Worm (Caenorhabditis elegans): Measurements from ENCODE around the gene F55A11.1.

DNA sequence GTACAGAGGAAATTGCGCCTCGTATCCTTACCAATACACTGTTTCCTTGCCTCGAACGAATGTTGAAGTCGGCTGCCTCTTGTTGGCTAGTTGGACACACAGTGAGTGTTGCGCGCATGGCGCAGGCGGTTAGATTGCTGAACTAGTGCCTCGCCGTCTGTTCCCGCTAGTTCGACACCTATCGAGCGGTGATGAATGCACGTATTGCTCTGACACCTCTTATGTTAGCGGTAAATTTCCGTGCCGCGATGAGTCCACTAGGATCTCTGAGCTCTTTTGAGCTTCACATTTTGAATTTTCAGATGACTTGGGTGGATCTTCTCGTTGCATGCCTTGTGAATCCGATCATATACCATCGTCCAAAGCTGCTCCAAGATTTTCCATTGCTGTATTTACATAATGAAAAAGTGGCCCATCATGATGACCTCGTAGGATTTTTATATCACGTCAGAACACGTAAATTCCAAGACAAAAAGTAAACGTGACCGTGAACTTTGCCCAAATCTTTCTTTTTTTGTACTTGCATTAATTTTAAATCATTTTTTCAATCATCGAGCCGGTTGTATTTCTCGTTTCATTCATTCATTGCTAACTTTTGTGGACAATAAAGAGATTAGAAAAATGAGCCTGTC lies 18.7 kb upstream of the F55A11.1 start, which contains the start of gene F55A11.11:
- peak; percentile 64 for TF ChIP-seq egl-5 (tag; optimal IDR thresholded peaks at IDR 0.05)
- peak; percentile 78 for TF ChIP-seq pha-4 (tag; optimal IDR thresholded peaks at IDR 0.05)
- TF ChIP-seq snpc-4 (tag; optimal IDR thresholded peaks at IDR 0.05) = peak; percentile 45
- peak; percentile 58 for TF ChIP-seq nfya-1 (tag; optimal IDR thresholded peaks at IDR 0.05; ENCODE audit: insufficient read depth)
- peak; percentile 65 for TF ChIP-seq nhr-25 (tag; optimal IDR thresholded peaks at IDR 0.05)
- no peak for TF ChIP-seq unc-62 (GFP tag; optimal IDR thresholded peaks at IDR 0.05)
- TF ChIP-seq nhr-67 (tag; optimal IDR thresholded peaks at IDR 0.05) = no peak
- peak; percentile 60 for TF ChIP-seq nhr-23 (tag; optimal IDR thresholded peaks at IDR 0.05)
- peak; percentile 78 for TF ChIP-seq tbx-2 (tag; optimal IDR thresholded peaks at IDR 0.05)
- TF ChIP-seq fos-1 (tag; optimal IDR thresholded peaks at IDR 0.05) = no peak

Data from whole organism, L3 larva.